Worm (Caenorhabditis elegans) whole organism, midembryonic: ENCODE data around the gene C14B1.3.
A peak's percentile ranks its signal among the peaks of the same experiment; 100 is the strongest.

Source experiments
- T22C8.4 ChIP-seq: fragments of 200-800 bp; sonication (Bioruptor generic); IDR thresholded peaks from 2 replicates; pipeline ENCODE4 v1.3.6; 2022; ENCODE audit warnings: missing genetic modification characterization, missing compliant biosample characterization
- cog-1 ChIP-seq: sonication (generic microtip); optimal IDR thresholded peaks from 2 replicates; lab custom pipeline; 2016; ENCODE audit warnings: missing genetic modification characterization, missing compliant biosample characterization
- flt-1 ChIP-seq: fragments of 200-800 bp; sonication (Bioruptor generic); IDR thresholded peaks from 2 replicates; pipeline ENCODE4 v1.3.6; 2022; ENCODE audit warnings: missing genetic modification characterization, missing compliant biosample characterization
- klf-2 ChIP-seq: fragments of 200-800 bp; sonication (Bioruptor generic); conservative IDR thresholded peaks from 2 replicates; pipeline ENCODE4 v1.3.6; 2022; ENCODE audit warnings: missing genetic modification reagents, missing genetic modification characterization, missing compliant biosample characterization
- med-1 ChIP-seq: sonication (generic microtip); optimal IDR thresholded peaks from 2 replicates; lab custom pipeline; 2017; ENCODE audit warnings: missing genetic modification characterization, mild to moderate bottlenecking, missing compliant biosample characterization, antibody characterized with exemption, missing genetic modification reagents; ENCODE audit not compliant: insufficient read depth
- ref-1 ChIP-seq: fragments of 200-800 bp; sonication (Bioruptor generic); conservative IDR thresholded peaks from 2 replicates; pipeline ENCODE4 v1.3.6; 2022; ENCODE audit warnings: missing genetic modification reagents, missing genetic modification characterization, missing compliant biosample characterization
- tab-1 ChIP-seq: fragments of 200-800 bp; sonication (Bioruptor generic); IDR thresholded peaks from 2 replicates; pipeline ENCODE4 v1.3.6; 2022; ENCODE audit warnings: missing genetic modification characterization, missing compliant biosample characterization
- ztf-23 ChIP-seq: fragments of 200-800 bp; sonication (Bioruptor generic); IDR thresholded peaks from 2 replicates; pipeline ENCODE4 v1.3.6; 2022; ENCODE audit warnings: missing genetic modification reagents, missing genetic modification characterization, missing compliant biosample characterization
- ztf-29 ChIP-seq: fragments of 200-800 bp; sonication (Bioruptor generic); IDR thresholded peaks from 2 replicates; pipeline ENCODE4 v1.3.6; 2022; ENCODE audit warnings: missing genetic modification reagents, missing genetic modification characterization, missing compliant biosample characterization

C14B1.3 gene

DNA sequence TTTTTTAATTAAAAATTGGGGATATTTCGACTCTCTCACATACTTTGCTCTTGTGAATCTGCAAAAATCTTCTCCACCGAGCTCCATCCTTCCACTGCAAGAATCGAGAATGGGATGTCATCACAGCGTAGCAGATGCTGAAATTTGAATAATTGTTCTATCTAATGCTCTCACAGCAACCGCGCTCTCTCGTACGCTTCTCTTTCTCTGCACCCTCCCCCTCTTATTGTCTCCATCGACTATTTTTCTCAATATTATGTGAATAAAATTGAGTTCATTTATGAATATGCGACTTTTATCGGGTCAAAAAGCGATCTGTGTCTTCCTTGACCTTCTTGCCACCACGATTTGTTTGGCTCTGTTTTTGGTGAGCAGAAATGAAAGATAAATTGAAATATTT is 30.6 kb downstream of the C14B1.3 start, which contains the start of gene F34D10.3:
Gene F34D10.3, plus strand, starts transcription at position 249 of the 400 bp plus-strand sequence.
- no peak for TF ChIP-seq cog-1 (tag; lab: Kevin White, UChicago)
- TF ChIP-seq tab-1 (GFP tag; lab: Robert Waterston, UW) = no peak
- TF ChIP-seq klf-2 = no peak
- TF ChIP-seq flt-1 (GFP tag; lab: Robert Waterston, UW) = no peak
- no peak for TF ChIP-seq ref-1 (GFP tag; lab: Robert Waterston, UW)
- no peak for TF ChIP-seq T22C8.4 (GFP tag; lab: Robert Waterston, UW)
- no peak for TF ChIP-seq ztf-29 (GFP tag; lab: Robert Waterston, UW)
- TF ChIP-seq med-1 (GFP tag; lab: Kevin White, UChicago) = no peak
- TF ChIP-seq ztf-23 (GFP tag; lab: Robert Waterston, UW) = no peak

DNA sequence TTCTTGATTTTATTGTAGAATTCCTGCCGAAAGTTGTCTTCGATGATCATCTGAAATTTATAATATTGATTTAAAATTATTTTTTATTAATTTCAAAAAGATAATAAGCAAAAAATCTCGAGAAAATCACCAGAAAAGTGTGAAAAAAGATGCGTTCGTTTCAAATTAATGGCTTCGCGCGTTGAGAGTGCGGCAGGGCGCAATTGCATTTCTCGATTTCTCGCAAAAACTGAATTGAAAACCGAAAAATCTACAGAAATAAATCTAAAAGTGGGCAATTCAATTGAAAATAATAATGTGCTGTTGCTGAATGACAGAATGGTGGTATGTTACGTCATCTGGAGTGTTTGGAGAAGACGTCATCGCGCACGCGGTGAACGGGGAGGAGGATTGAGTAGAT is 31.6 kb downstream of the C14B1.3 start, which contains the start of gene evl-18:
Gene evl-18, minus strand, starts transcription at position 50 of the 400 bp plus-strand sequence.
- TF ChIP-seq klf-2 (no peak), med-1 (GFP tag; lab: Kevin White, UChicago) (no peak), tab-1 (GFP tag; lab: Robert Waterston, UW) (no peak), flt-1 (GFP tag; lab: Robert Waterston, UW) (no peak), ref-1 (GFP tag; lab: Robert Waterston, UW) (no peak), ztf-29 (GFP tag; lab: Robert Waterston, UW) (no peak), cog-1 (tag; lab: Kevin White, UChicago) (no peak), ztf-23 (GFP tag; lab: Robert Waterston, UW) (no peak), T22C8.4 (GFP tag; lab: Robert Waterston, UW) (no peak)

DNA sequence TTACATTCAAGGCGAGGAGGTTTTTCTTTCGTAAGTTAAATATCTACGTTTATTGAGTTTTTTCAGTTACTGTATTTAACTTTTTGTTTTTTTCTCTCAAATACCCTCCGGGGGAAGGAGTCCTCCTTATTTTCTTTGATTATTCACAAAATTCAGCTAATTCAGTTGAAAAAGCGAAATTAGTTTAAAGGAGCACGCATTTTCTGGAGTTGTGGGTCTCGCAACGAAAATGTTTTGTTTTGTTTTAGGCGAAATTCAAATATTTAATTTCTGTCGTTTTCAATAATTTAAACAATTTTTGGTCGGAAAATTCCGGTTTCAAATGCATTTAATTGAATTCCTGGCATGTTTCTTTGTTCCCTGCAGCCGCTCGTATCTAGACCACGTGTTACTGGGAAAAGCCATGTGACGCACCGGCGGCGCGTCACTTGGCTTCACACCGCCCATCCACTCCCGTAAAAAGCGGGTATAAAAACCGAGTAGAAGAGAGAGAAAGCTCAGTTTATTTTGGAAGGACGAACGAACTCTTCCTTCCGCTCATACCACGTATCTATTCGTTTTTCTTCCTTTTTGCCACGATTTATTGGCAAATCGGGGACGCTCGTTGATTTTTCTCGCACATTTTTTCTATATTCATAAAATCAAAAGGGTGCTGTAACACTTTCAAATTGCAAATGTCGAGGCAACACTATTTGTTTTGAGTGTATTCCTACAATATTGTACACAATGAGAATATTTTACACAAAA is 32.3 kb downstream of the C14B1.3 start:
- TF ChIP-seq tab-1 (GFP tag; lab: Robert Waterston, UW) (no peak), ztf-29 (GFP tag; lab: Robert Waterston, UW) (no peak), med-1 (GFP tag; lab: Kevin White, UChicago) (no peak), T22C8.4 (GFP tag; lab: Robert Waterston, UW) (no peak)

DNA sequence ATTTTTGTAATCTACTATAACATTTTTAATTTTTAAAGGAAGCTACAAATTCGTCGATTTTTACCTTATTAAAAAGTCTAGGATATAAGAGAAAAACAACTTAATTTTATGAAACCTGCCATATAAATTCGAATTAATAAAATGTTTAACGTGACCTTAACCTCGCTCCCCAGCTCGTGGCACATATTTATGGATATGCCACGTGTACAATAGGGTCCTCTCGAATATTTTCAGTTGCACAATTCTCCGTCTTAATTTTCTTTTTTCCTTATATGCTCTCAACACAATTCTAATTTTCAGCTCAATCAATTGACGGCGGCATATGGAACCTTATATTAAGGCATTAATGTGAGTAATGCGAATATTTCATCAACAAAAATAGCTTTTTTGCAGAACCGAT is 32.9 kb downstream of the C14B1.3 start, which contains the start of gene F34D10.4:
Gene F34D10.4, plus strand, starts transcription at position 301 of the 400 bp plus-strand sequence.
- TF ChIP-seq tab-1 (GFP tag; lab: Robert Waterston, UW) (no peak), ref-1 (GFP tag; lab: Robert Waterston, UW) (no peak), ztf-23 (GFP tag; lab: Robert Waterston, UW) (no peak), med-1 (GFP tag; lab: Kevin White, UChicago) (no peak), cog-1 (tag; lab: Kevin White, UChicago) (no peak), flt-1 (GFP tag; lab: Robert Waterston, UW) (no peak), klf-2 (no peak), T22C8.4 (GFP tag; lab: Robert Waterston, UW) (no peak), ztf-29 (GFP tag; lab: Robert Waterston, UW) (no peak)

DNA sequence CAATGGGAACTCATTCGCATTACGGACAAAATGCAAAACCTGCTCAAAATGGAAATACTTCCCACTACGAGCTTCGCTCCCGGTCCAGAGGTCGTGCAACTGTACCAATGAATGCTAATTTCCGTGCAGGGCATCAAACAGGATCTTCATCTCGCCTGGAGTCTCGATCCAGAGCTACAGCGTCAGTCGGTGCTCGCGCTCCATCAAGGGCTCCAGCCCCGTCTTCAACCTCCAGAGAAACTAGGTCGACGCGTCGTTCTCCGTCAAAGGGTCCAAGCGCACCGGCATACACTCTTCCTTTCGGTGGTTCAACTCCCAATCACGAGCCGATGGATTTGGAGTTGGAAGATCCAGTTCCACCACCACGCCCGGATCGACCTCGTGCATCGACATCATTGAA is 34.4 kb downstream of the C14B1.3 start:
- TF ChIP-seq flt-1 (GFP tag; lab: Robert Waterston, UW) (no peak), cog-1 (tag; lab: Kevin White, UChicago) (no peak), T22C8.4 (GFP tag; lab: Robert Waterston, UW) (no peak), ztf-23 (GFP tag; lab: Robert Waterston, UW) (no peak), med-1 (GFP tag; lab: Kevin White, UChicago) (no peak), ref-1 (GFP tag; lab: Robert Waterston, UW) (no peak), tab-1 (GFP tag; lab: Robert Waterston, UW) (no peak), klf-2 (no peak), ztf-29 (GFP tag; lab: Robert Waterston, UW) (no peak)

DNA sequence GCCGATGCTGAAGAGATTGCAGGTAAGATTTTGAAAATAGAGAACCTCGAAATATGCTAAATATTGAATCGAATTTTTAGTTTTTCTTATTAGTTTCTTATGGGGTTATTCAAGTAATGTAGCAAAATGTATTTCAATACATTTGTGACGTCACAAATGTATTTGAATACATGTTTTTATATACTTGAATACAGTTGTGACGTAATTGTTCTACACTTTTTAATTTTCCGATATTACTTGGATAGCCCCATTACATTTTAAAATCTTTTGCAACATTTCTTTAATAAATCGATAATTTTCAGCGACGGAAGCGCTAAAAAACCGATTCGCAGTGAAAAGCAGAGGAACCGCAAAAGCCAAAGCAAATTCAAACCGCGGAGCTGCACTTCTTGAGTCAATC is 35.0 kb downstream of the C14B1.3 start:
- TF ChIP-seq flt-1 (GFP tag; lab: Robert Waterston, UW) (no peak), ref-1 (GFP tag; lab: Robert Waterston, UW) (no peak), cog-1 (tag; lab: Kevin White, UChicago) (no peak), T22C8.4 (GFP tag; lab: Robert Waterston, UW) (no peak)

DNA sequence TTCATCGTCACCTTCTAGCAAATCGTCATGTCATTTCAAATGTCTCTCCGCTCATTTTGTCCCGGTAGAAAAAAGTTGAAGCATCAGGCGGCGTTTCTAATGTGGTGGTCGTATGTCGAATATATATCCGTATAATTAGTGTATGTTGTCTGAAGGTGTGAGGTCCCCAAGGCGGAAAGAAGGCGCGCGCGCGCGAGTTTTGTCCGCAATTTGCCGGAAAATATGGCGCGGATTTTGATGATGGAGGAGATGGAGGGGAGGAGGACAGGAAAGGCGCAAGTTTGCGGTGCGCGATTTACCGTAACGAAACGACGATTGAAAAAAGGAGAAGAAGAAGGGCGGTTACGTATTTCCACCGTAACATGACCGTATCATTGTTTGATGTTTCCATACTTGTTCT is 38.7 kb downstream of the C14B1.3 start:
- TF ChIP-seq klf-2 (no peak), ref-1 (GFP tag; lab: Robert Waterston, UW) (no peak), ztf-29 (GFP tag; lab: Robert Waterston, UW) (no peak), ztf-23 (GFP tag; lab: Robert Waterston, UW) (no peak), tab-1 (GFP tag; lab: Robert Waterston, UW) (no peak), med-1 (GFP tag; lab: Kevin White, UChicago) (no peak), T22C8.4 (GFP tag; lab: Robert Waterston, UW) (no peak), flt-1 (GFP tag; lab: Robert Waterston, UW) (no peak)

DNA sequence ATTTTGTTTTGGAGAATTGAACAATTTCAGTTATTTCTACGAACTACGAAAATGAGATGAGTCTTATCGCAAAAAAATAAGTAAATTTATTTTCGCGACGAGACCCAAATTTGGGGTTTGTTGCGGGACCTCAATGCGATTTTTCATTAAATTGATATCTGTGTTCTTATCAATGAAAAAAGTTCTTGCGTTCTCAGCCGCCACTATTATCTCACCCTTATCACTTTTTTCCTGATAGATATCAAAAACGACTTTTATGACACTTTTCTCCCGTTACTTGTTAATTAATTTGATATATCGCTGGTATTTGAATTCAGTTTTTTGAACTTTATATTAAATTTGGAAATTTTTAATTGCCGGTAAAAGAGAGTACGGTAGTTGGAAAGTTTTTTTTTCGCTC is 40.0 kb downstream of the C14B1.3 start:
- TF ChIP-seq klf-2 (no peak), T22C8.4 (GFP tag; lab: Robert Waterston, UW) (no peak), ztf-23 (GFP tag; lab: Robert Waterston, UW) (no peak)

DNA sequence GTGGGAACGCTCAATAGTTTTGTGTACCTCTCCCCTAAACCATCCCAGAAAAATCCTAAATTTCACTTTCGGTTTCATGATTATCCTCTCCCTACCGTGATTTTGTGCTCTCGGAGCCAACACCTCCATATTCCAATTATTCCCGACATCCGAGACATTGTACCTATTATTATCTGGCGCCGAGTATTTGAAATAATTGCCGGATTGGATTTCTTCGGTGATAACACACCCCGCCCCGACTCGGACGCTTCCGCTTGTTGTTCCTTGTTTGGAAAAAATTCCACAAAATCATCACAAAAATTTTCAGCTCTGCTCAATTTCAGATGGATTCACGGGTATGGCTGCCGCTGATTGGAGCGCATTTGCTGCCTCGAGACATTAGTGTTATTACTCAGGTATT is 41.8 kb downstream of the C14B1.3 start, which contains the start of gene lin-48:
Gene lin-48, plus strand, starts transcription at position 301 of the 400 bp plus-strand sequence.
- 0 out of 2 replicates have a peak, but pooled peaks have one; percentile 2 for TF ChIP-seq ref-1 (GFP tag; lab: Robert Waterston, UW)
- TF ChIP-seq cog-1 (tag; lab: Kevin White, UChicago) = no peak
- TF ChIP-seq ztf-23 (GFP tag; lab: Robert Waterston, UW) = no peak
- no peak for TF ChIP-seq ztf-29 (GFP tag; lab: Robert Waterston, UW)
- no peak for TF ChIP-seq tab-1 (GFP tag; lab: Robert Waterston, UW)
- no peak for TF ChIP-seq T22C8.4 (GFP tag; lab: Robert Waterston, UW)
